Worm (Caenorhabditis elegans) whole organism, mixed stage, embryonic: Measurements from ENCODE around the gene Y46E12BL.2.

Experiments
- blmp-1 ChIP-seq: fragments of 150-350 bp; optimal IDR thresholded peaks from 2 replicates; lab custom pipeline; 2014; ENCODE audit warnings: missing biosample characterization, missing genetic modification characterization
- ceh-39 ChIP-seq: fragments of 150-350 bp; optimal IDR thresholded peaks from 2 replicates; lab custom pipeline; 2014; ENCODE audit warnings: missing biosample characterization, missing genetic modification characterization
- ceh-43 ChIP-seq: fragments of 200-800 bp; sonication (Bioruptor generic); optimal IDR thresholded peaks from 2 replicates; lab custom pipeline; 2018; ENCODE audit warnings: mild to moderate bottlenecking, missing genetic modification characterization, moderate library complexity, missing compliant biosample characterization
- ceh-83 ChIP-seq: fragments of 200-800 bp; sonication (Bioruptor generic); optimal IDR thresholded peaks from 2 replicates; lab custom pipeline; 2018; ENCODE audit warnings: mild to moderate bottlenecking, missing genetic modification characterization, missing compliant biosample characterization
- ces-1 ChIP-seq: fragments of 150-350 bp; optimal IDR thresholded peaks from 2 replicates; lab custom pipeline; 2014; ENCODE audit warnings: missing biosample characterization, missing genetic modification reagents, missing genetic modification characterization
- cnd-1 ChIP-seq: fragments of 200-800 bp; sonication (Bioruptor generic); optimal IDR thresholded peaks from 2 replicates; lab custom pipeline; 2018; ENCODE audit warnings: mild to moderate bottlenecking, missing genetic modification characterization, missing compliant biosample characterization
- drap-1 ChIP-seq: fragments of 200-800 bp; sonication (Bioruptor generic); optimal IDR thresholded peaks from 3 replicates; lab custom pipeline; 2018; ENCODE audit warnings: mild to moderate bottlenecking, missing genetic modification characterization, missing compliant biosample characterization
- elt-1 ChIP-seq: sonication (generic microtip); optimal IDR thresholded peaks from 2 replicates; lab custom pipeline; 2017; ENCODE audit warnings: missing genetic modification characterization, mild to moderate bottlenecking, missing compliant biosample characterization, antibody characterized with exemption, moderate library complexity, borderline replicate concordance; ENCODE audit not compliant: insufficient read depth
- elt-3 ChIP-seq: fragments of 150-350 bp; optimal IDR thresholded peaks from 2 replicates; lab custom pipeline; 2014; ENCODE audit warnings: missing biosample characterization, missing genetic modification characterization
- flh-1 ChIP-seq: fragments of 200-800 bp; sonication (Bioruptor generic); optimal IDR thresholded peaks from 2 replicates; lab custom pipeline; 2018; ENCODE audit warnings: mild to moderate bottlenecking, missing genetic modification characterization, moderate library complexity, missing compliant biosample characterization
- ham-2 ChIP-seq: fragments of 200-800 bp; sonication (Bioruptor generic); optimal IDR thresholded peaks from 2 replicates; lab custom pipeline; 2018; ENCODE audit warnings: mild to moderate bottlenecking, missing genetic modification characterization, missing compliant biosample characterization
- hlh-1 ChIP-seq: fragments of 150-350 bp; optimal IDR thresholded peaks from 2 replicates; lab custom pipeline; 2014; ENCODE audit warnings: missing biosample characterization, missing genetic modification reagents, missing genetic modification characterization
- lin-13 ChIP-seq: fragments of 150-350 bp; optimal IDR thresholded peaks from 2 replicates; lab custom pipeline; 2014; ENCODE audit warnings: missing biosample characterization, missing genetic modification characterization
- lin-32 ChIP-seq: fragments of 200-800 bp; sonication (Bioruptor generic); optimal IDR thresholded peaks from 2 replicates; lab custom pipeline; 2018; ENCODE audit warnings: mild to moderate bottlenecking, missing genetic modification characterization, missing compliant biosample characterization
- lsy-2 ChIP-seq: fragments of 150-350 bp; optimal IDR thresholded peaks from 2 replicates; lab custom pipeline; 2014; ENCODE audit warnings: missing biosample characterization, missing genetic modification characterization
- mab-5 ChIP-seq: fragments of 150-350 bp; optimal IDR thresholded peaks from 2 replicates; lab custom pipeline; 2014; ENCODE audit warnings: missing biosample characterization, missing genetic modification characterization
- mep-1 ChIP-seq: fragments of 150-350 bp; optimal IDR thresholded peaks from 2 replicates; lab custom pipeline; 2017; ENCODE audit warnings: missing biosample characterization, missing genetic modification reagents, missing genetic modification characterization, inconsistent platforms
- mls-2 ChIP-seq: sonication (generic microtip); optimal IDR thresholded peaks from 2 replicates; lab custom pipeline; 2016; ENCODE audit warnings: mild to moderate bottlenecking, missing genetic modification characterization, moderate library complexity, missing compliant biosample characterization
- nhr-12 ChIP-seq: fragments of 150-350 bp; optimal IDR thresholded peaks from 2 replicates; lab custom pipeline; 2014; ENCODE audit warnings: missing biosample characterization, missing genetic modification characterization
- nhr-237 ChIP-seq: fragments of 150-350 bp; optimal IDR thresholded peaks from 2 replicates; lab custom pipeline; 2014; ENCODE audit warnings: missing biosample characterization, missing genetic modification characterization
- nhr-28 ChIP-seq: fragments of 150-350 bp; optimal IDR thresholded peaks from 2 replicates; lab custom pipeline; 2014; ENCODE audit warnings: missing biosample characterization, missing genetic modification characterization
- nhr-76 ChIP-seq: sonication (generic microtip); optimal IDR thresholded peaks from 2 replicates; lab custom pipeline; 2017; ENCODE audit warnings: missing biosample characterization, missing genetic modification characterization
- pha-4 ChIP-seq: fragments of 150-350 bp; optimal IDR thresholded peaks from 2 replicates; lab custom pipeline; 2018; ENCODE audit warnings: missing biosample characterization, missing genetic modification reagents, missing genetic modification characterization
- sem-2 ChIP-seq: fragments of 200-800 bp; sonication (Bioruptor generic); optimal IDR thresholded peaks from 2 replicates; lab custom pipeline; 2018; ENCODE audit warnings: mild to moderate bottlenecking, missing genetic modification characterization, missing compliant biosample characterization
- snpc-4 ChIP-seq: fragments of 150-350 bp; optimal IDR thresholded peaks from 2 replicates; lab custom pipeline; 2014; ENCODE audit warnings: missing biosample characterization, missing genetic modification characterization
- sptf-1 ChIP-seq: sonication (generic microtip); optimal IDR thresholded peaks from 2 replicates; lab custom pipeline; 2017; ENCODE audit warnings: mild to moderate bottlenecking, missing genetic modification characterization, moderate library complexity, missing compliant biosample characterization
- tbx-8 ChIP-seq: fragments of 200-800 bp; sonication (Bioruptor generic); optimal IDR thresholded peaks from 2 replicates; lab custom pipeline; 2018; ENCODE audit warnings: mild to moderate bottlenecking, missing genetic modification characterization, moderate library complexity, missing compliant biosample characterization
- unc-120 ChIP-seq: sonication (generic microtip); optimal IDR thresholded peaks from 2 replicates; lab custom pipeline; 2017; ENCODE audit warnings: missing genetic modification characterization, missing compliant biosample characterization; ENCODE audit not compliant: poor library complexity, severe bottlenecking
- unc-39 ChIP-seq: fragments of 150-350 bp; optimal IDR thresholded peaks from 2 replicates; lab custom pipeline; 2014; ENCODE audit warnings: missing biosample characterization, missing genetic modification characterization
- unc-62 ChIP-seq: fragments of 150-350 bp; optimal IDR thresholded peaks from 2 replicates; lab custom pipeline; 2014; ENCODE audit warnings: missing biosample characterization, missing genetic modification reagents, missing genetic modification characterization
- ztf-11 ChIP-seq: fragments of 150-350 bp; optimal IDR thresholded peaks from 2 replicates; lab custom pipeline; 2014; ENCODE audit warnings: missing biosample characterization, missing genetic modification characterization

The Y46E12BL.2 gene

ce11 chrII:15189956-15190355 is 42.8 kb upstream of the Y46E12BL.2 start:
- TF ChIP-seq ces-1 (GFP tag; lab: Kevin White, UChicago) (peak; percentile 18), elt-3 (tag; lab: Kevin White, UChicago) (no peak)

DNA sequence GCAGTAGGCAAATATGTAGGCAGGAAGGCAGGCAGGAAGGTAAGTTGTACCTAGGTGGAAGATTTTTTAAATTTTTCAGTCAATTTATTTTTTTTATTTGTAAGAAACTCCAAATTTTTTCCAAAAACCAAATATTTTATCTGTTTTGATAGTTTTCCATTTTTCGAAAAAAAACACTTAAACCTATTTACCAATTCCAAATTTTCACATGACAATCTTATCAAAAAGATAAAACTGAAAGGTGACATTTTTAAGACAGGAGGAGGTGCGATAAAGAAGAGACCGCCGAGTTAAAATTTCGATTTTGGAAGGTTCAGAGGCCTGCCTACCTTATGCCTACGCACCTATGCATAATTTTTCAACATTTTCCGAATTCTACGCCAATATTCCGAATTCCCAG is 41.8 kb upstream of the Y46E12BL.2 start:
- no peak for TF ChIP-seq mep-1 (tag; lab: Kevin White, UChicago)
- no peak for TF ChIP-seq lsy-2 (tag; lab: Kevin White, UChicago)
- TF ChIP-seq tbx-8 (GFP tag; lab: Kevin White, UChicago) = no peak
- TF ChIP-seq nhr-28 (tag; lab: Kevin White, UChicago) = no peak
- TF ChIP-seq drap-1 (GFP tag; lab: Kevin White, UChicago) = no peak
- no peak for TF ChIP-seq nhr-76 (tag; lab: Kevin White, UChicago)
- TF ChIP-seq ces-1 (GFP tag; lab: Kevin White, UChicago) = no peak
- TF ChIP-seq snpc-4 (tag; lab: Kevin White, UChicago) = no peak
- no peak for TF ChIP-seq sem-2 (GFP tag; lab: Kevin White, UChicago)
- no peak for TF ChIP-seq blmp-1 (tag; lab: Kevin White, UChicago)
- TF ChIP-seq ham-2 = no peak
- no peak for TF ChIP-seq nhr-237
- TF ChIP-seq flh-1 = no peak
- no peak for TF ChIP-seq lin-13 (tag; lab: Kevin White, UChicago)
- no peak for TF ChIP-seq nhr-12
- no peak for TF ChIP-seq unc-62
- no peak for TF ChIP-seq pha-4 (tag; lab: Kevin White, UChicago)
- TF ChIP-seq ceh-43 = no peak
- no peak for TF ChIP-seq unc-120

DNA sequence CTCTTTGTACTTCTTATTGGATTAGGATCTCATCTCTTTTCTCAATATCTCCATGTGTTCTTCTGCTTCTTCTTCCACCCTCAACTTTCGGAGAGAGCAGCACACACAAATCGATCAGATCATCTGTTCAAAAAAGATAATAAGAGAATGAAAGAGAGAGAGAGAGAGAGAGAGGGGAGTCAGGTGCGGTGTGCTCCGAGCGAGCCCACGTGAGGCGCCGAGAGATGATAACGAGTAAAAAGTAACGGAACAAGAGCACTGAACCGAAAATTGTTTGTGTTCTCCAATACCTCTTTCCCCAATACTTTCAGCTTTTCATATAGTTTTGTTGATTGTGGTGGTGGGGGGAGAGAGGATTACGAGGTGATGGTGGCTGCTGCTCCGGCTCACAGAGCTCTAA is 38.8 kb upstream of the Y46E12BL.2 start:
- TF ChIP-seq unc-62 (no peak), flh-1 (no peak), nhr-76 (tag; lab: Kevin White, UChicago) (no peak), ztf-11 (tag; lab: Kevin White, UChicago) (no peak), elt-1 (tag; lab: Kevin White, UChicago) (no peak), unc-120 (peak; percentile 3), hlh-1 (tag; lab: Kevin White, UChicago) (peak; percentile 55), lin-32 (GFP tag; lab: Kevin White, UChicago) (no peak), mls-2 (tag; lab: Kevin White, UChicago) (no peak), sem-2 (GFP tag; lab: Kevin White, UChicago) (no peak), blmp-1 (tag; lab: Kevin White, UChicago) (no peak), lin-13 (tag; lab: Kevin White, UChicago) (no peak), lsy-2 (tag; lab: Kevin White, UChicago) (no peak)

DNA sequence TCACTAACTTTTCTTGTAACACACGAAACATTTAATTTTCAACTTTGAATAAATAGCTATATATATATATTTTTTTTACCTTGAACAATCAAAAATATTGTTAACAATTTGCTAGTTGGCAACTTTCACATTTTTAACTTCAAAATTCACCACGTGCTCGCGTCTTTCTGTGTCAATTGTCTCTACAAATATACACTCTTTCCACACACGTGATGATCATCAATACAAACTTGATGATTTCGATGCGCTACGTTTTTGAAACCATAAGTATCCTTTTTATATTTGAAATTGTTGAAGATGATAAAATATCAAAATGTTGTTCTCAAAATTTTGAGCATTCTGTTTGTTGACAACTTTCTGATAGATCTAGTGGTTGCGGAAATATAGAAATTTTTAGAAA is 37.4 kb upstream of the Y46E12BL.2 start:
- TF ChIP-seq unc-120 = no peak
- no peak for TF ChIP-seq nhr-237
- TF ChIP-seq nhr-76 (tag; lab: Kevin White, UChicago) = no peak
- no peak for TF ChIP-seq lin-13 (tag; lab: Kevin White, UChicago)
- TF ChIP-seq ceh-39 (tag; lab: Kevin White, UChicago) = no peak
- TF ChIP-seq cnd-1 (tag; lab: Kevin White, UChicago) = no peak
- no peak for TF ChIP-seq nhr-28 (tag; lab: Kevin White, UChicago)
- no peak for TF ChIP-seq ceh-83 (GFP tag; lab: Kevin White, UChicago)
- TF ChIP-seq lsy-2 (tag; lab: Kevin White, UChicago) = no peak
- no peak for TF ChIP-seq sptf-1 (tag; lab: Kevin White, UChicago)
- no peak for TF ChIP-seq ces-1 (GFP tag; lab: Kevin White, UChicago)

DNA sequence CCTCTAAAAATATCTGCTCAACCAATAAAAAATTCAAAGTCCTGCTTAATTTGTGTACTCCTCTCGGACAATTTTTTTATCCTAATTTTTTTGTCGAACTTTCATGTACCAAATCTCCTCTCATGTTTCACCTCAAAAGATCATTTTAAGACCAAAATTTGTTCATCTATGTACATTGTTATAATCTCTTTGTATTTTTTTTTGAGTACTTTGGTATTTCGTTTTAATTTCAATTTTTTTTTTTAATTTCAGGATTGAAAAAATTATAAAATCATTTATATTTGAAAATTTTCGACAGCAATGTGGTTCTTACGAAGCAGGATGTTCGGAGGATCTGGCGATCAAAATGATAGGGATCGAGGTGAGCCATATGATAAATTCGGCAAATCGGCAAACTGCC is 36.3 kb upstream of the Y46E12BL.2 start, which contains the start of gene spsb-1:
Gene spsb-1, plus strand, starts transcription at position 301 of the 400 bp plus-strand sequence.
- TF ChIP-seq unc-39 (tag; lab: Kevin White, UChicago) (no peak), blmp-1 (tag; lab: Kevin White, UChicago) (no peak), lin-32 (GFP tag; lab: Kevin White, UChicago) (no peak), mab-5 (tag; lab: Kevin White, UChicago) (no peak)
